Worm (Caenorhabditis elegans): ENCODE measurements around the gene sri-32.
A peak's percentile ranks its signal among the peaks of the same experiment; 100 is the strongest.

sri-32 gene

ce11 chrII:3111147-3111546, 43.1 kb downstream of the sri-32 start, which contains the start of gene Y25C1A.13:
Gene Y25C1A.13 (minus strand): TSS chrII:3111247.
- TF ChIP-seq dmd-9 (GFP tag; IDR thresholded peaks at IDR 0.05) (no peak), F37D6.2 (tag; optimal IDR thresholded peaks at IDR 0.05) (no peak), sdz-12 (GFP tag; optimal IDR thresholded peaks at IDR 0.05) (no peak), fkh-10 (GFP tag; optimal IDR thresholded peaks at IDR 0.05) (no peak), zfp-3 (GFP tag; conservative IDR thresholded peaks at IDR 0.05) (no peak), hmg-1.1 (GFP tag; IDR thresholded peaks at IDR 0.05) (0 out of 2 replicates have a peak, but pooled peaks have one; percentile 40), mdt-29 (GFP tag; IDR thresholded peaks at IDR 0.05) (no peak), dve-1 (tag; optimal IDR thresholded peaks at IDR 0.05; ENCODE audit: insufficient read depth) (peak; percentile 6), mxl-3 (GFP tag; optimal IDR thresholded peaks at IDR 0.05) (no peak), ceh-32 (tag; optimal IDR thresholded peaks at IDR 0.05; ENCODE audit: poor library complexity) (no peak), lin-15B (tag; optimal IDR thresholded peaks at IDR 0.05) (no peak), nhr-11 (tag; optimal IDR thresholded peaks at IDR 0.05) (no peak), snpc-1.2 (GFP tag; IDR thresholded peaks at IDR 0.05) (no peak), zip-11 (GFP tag; IDR thresholded peaks at IDR 0.05) (no peak), daf-16 (GFP tag; optimal IDR thresholded peaks at IDR 0.05) (no peak), daf-16 (tag; optimal IDR thresholded peaks at IDR 0.05) (peak; percentile 9), mdl-1 (tag; optimal IDR thresholded peaks at IDR 0.05) (no peak), spr-3 (GFP tag; optimal IDR thresholded peaks at IDR 0.05) (no peak), lin-1 (GFP tag; IDR thresholded peaks at IDR 0.05) (no peak), dmd-6 (GFP tag; IDR thresholded peaks at IDR 0.05) (no peak), mes-2 (tag; optimal IDR thresholded peaks at IDR 0.05; ENCODE audit: poor library complexity, severe bottlenecking) (peak; percentile 53), ZK546.5 (tag; optimal IDR thresholded peaks at IDR 0.05) (no peak), nhr-237 (tag; optimal IDR thresholded peaks at IDR 0.05) (no peak), unc-39 (tag; optimal IDR thresholded peaks at IDR 0.05) (no peak)

ce11 chrII:3110099-3110498, 44.2 kb downstream of the sri-32 start:
- TF ChIP-seq unc-62 (GFP tag; optimal IDR thresholded peaks at IDR 0.05 in 1 of 2) (peak in 1 of 2 experiments; percentile 57), unc-62 (tag; optimal IDR thresholded peaks at IDR 0.05) (no peak), lsy-2 (tag; optimal IDR thresholded peaks at IDR 0.05) (no peak), F37D6.2 (tag; optimal IDR thresholded peaks at IDR 0.05) (no peak), zip-11 (GFP tag; IDR thresholded peaks at IDR 0.05) (no peak), mxl-3 (GFP tag; optimal IDR thresholded peaks at IDR 0.05) (no peak), dmd-8 (GFP tag; IDR thresholded peaks at IDR 0.05) (0 out of 2 replicates have a peak, but pooled peaks have one; percentile 30), ceh-28 (tag; optimal IDR thresholded peaks at IDR 0.05) (no peak), daf-16 (GFP tag; optimal IDR thresholded peaks at IDR 0.05) (no peak), daf-16 (tag; optimal IDR thresholded peaks at IDR 0.05) (no peak), pha-4 (GFP tag; IDR thresholded peaks at IDR 0.05) (no peak), pha-4 (tag; optimal IDR thresholded peaks at IDR 0.05) (no peak), egl-27 (tag; optimal IDR thresholded peaks at IDR 0.05) (no peak), set-16 (GFP tag; IDR thresholded peaks at IDR 0.05) (peak; percentile 73), zfp-2 (tag; optimal IDR thresholded peaks at IDR 0.05) (no peak)

ce11 chrII:3109533-3109932, 44.8 kb downstream of the sri-32 start:
- TF ChIP-seq aha-1 (tag) (peak; percentile 80), set-16 (GFP tag; IDR thresholded peaks at IDR 0.05) (peak; percentile 70), aly-2 (tag; optimal IDR thresholded peaks at IDR 0.05) (no peak)

- peak; percentile 94 for TF ChIP-seq set-16 (GFP tag; IDR thresholded peaks at IDR 0.05)
- TF ChIP-seq skn-1 (tag; optimal IDR thresholded peaks at IDR 0.05): no peak
- peak; percentile 55; the same call in 1 of the 2 replicates for TF ChIP-seq F26F4.8 (GFP tag; conservative IDR thresholded peaks at IDR 0.05)
- 0 out of 2 replicates have a peak, but pooled peaks have one; percentile 16 for TF ChIP-seq egl-43 (GFP tag; IDR thresholded peaks at IDR 0.05)
Measured at ce11 chrII:3108101-3108500, 46.2 kb downstream of the sri-32 start.

Data from whole organism, L4 larva.